Fruit fly (Drosophila melanogaster): ENCODE data around the gene Rca1.

DNA sequence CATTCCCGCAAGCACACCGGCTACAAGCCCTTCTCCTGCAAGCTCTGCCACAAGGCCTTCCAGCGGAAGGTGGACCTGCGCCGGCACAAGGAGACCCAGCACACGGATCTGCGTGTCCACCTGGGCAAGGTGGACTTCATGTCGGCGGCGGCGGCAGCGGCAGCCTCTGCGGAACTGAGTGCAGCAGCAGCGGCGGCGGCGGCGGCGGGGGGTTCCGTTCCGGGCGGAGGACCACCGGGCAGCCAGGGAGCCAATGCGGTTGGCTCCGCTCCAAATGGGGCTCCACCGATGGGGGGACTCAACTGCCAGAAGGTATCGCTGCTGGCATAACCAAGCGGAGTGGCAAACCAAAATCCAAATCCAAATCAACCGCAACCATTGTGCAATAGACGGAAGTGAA, 14.3 kb upstream of the Rca1 start:
- no peak for TF ChIP-seq Sin3A (optimal IDR thresholded peaks at IDR 0.05)
- no peak for TF ChIP-seq ttk (optimal IDR thresholded peaks at IDR 0.05)
- TF ChIP-seq h (optimal IDR thresholded peaks at IDR 0.05), result no peak
- TF ChIP-seq insv (optimal IDR thresholded peaks at IDR 0.05), result no peak
- no peak for TF ChIP-seq psq (optimal IDR thresholded peaks at IDR 0.05)
- no peak for TF ChIP-seq Myc (optimal IDR thresholded peaks at IDR 0.05)

Data from Kc167 (cell line).